Worm (Caenorhabditis elegans): ENCODE measurements around the gene mrps-18.C.

DNA sequence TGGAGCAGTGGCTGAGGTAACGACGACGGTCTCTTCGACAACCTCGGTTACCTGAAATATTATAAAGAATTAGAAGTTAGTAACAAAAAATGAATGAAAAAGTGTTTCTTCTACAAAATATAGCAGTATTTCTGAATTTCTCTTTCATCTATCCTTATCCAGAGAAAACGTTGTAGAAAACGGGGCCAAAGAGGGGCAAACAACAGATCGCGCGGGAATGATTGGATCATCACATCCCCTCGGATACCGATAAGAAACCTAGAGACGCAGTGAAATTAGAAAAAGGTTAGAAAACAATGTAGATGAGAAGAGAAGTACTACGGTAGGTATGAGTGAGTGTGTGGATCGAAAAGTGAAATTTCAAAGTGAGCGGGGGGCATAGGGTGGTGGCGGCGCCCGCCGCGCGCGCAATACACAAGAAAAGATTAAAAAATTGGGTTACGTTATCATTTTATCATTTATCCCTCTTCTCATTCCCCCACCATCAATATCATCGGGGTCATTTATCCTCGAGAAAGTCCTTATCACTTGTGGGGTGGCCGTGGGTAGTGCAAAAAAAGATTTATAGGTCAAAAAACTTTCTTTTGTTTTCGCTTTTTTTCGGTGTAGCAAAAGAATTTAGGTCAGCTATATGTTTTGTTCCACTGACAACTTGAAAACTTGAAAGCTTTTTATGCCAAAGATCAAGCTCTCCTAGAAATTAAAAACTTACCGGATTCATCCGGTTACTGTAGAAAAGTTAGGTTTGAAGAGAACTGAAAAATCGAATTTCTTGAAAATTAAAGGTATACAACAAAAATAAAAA, 23.6 kb upstream of the mrps-18.C start, which contains the start of the genes dpy-10 and T14B4.19:
- TF ChIP-seq nhr-6 (tag; optimal IDR thresholded peaks at IDR 0.05) (no peak), ztf-4 (tag; optimal IDR thresholded peaks at IDR 0.05) (no peak), lin-11 (tag; optimal IDR thresholded peaks at IDR 0.05) (no peak)
